Fruit fly (Drosophila melanogaster) whole organism, embryonic: ENCODE results near the gene Coq2.
A peak's percentile ranks its signal among the peaks of the same experiment; 100 is the strongest.

ENCODE experiments used
- CG10147 ChIP-seq: fragments of 200-800 bp; sonication (Bioruptor generic); optimal IDR thresholded peaks from 2 replicates; lab custom pipeline; 2019; ENCODE audit warnings: missing biosample characterization, mild to moderate bottlenecking, missing genetic modification characterization, moderate library complexity
- CG10267 ChIP-seq: fragments of 200-800 bp; sonication (Bioruptor generic); optimal IDR thresholded peaks from 2 replicates; lab custom pipeline; 2018; ENCODE audit warnings: missing biosample characterization, mild to moderate bottlenecking, missing genetic modification characterization, moderate library complexity
- CG10979 ChIP-seq: fragments of 200-800 bp; sonication (Bioruptor generic); optimal IDR thresholded peaks from 2 replicates; lab custom pipeline; 2018; ENCODE audit warnings: missing biosample characterization, mild to moderate bottlenecking, missing genetic modification characterization, moderate library complexity
- CG12219 ChIP-seq: fragments of 200-800 bp; sonication (Bioruptor generic); optimal IDR thresholded peaks from 3 replicates; lab custom pipeline; 2018; ENCODE audit warnings: missing biosample characterization, mild to moderate bottlenecking, missing genetic modification characterization
- CG13894 ChIP-seq: fragments of 200-800 bp; sonication (Bioruptor generic); optimal IDR thresholded peaks from 3 replicates; lab custom pipeline; 2018; ENCODE audit warnings: missing biosample characterization, mild to moderate bottlenecking, missing genetic modification characterization, moderate library complexity
- CG14710 ChIP-seq: fragments of 200-800 bp; sonication (Bioruptor generic); optimal IDR thresholded peaks from 3 replicates; lab custom pipeline; 2019; ENCODE audit warnings: missing biosample characterization, mild to moderate bottlenecking, missing genetic modification characterization, moderate library complexity
- CG15011 ChIP-seq: fragments of 200-800 bp; sonication (Bioruptor generic); optimal IDR thresholded peaks from 3 replicates; lab custom pipeline; 2018; ENCODE audit warnings: missing biosample characterization, mild to moderate bottlenecking, missing genetic modification characterization
- CG17359 ChIP-seq: fragments of 200-800 bp; sonication (Bioruptor generic); optimal IDR thresholded peaks from 3 replicates; lab custom pipeline; 2018; ENCODE audit warnings: missing biosample characterization, mild to moderate bottlenecking, missing genetic modification characterization, moderate library complexity
- CG17829 ChIP-seq: fragments of 200-800 bp; optimal IDR thresholded peaks from 2 replicates; lab custom pipeline; 2019; ENCODE audit warnings: missing biosample characterization, mild to moderate bottlenecking, missing genetic modification characterization, moderate library complexity
- CG18262 ChIP-seq: fragments of 200-800 bp; optimal IDR thresholded peaks from 3 replicates; lab custom pipeline; 2019; ENCODE audit warnings: missing biosample characterization, mild to moderate bottlenecking, missing genetic modification characterization, moderate library complexity
- CG2129 ChIP-seq: fragments of 200-800 bp; sonication (Bioruptor generic); IDR thresholded peaks from 2 replicates; pipeline ENCODE4 v1.3.6; 2022; ENCODE audit warnings: missing biosample characterization, missing genetic modification characterization; ENCODE audit not compliant: partially characterized antibody
- CG31365 ChIP-seq: fragments of 200-800 bp; sonication (Bioruptor generic); optimal IDR thresholded peaks from 2 replicates; lab custom pipeline; 2018; ENCODE audit warnings: missing biosample characterization, mild to moderate bottlenecking, missing genetic modification characterization
- CG32767 ChIP-seq: fragments of 200-800 bp; sonication (Bioruptor generic); IDR thresholded peaks from 2 replicates; pipeline ENCODE4 v1.3.6; 2022; ENCODE audit warnings: missing biosample characterization, missing genetic modification characterization
- CG32772 ChIP-seq: fragments of 200-800 bp; sonication (Bioruptor generic); IDR thresholded peaks from 2 replicates; pipeline ENCODE4 v1.3.6; 2022; ENCODE audit warnings: missing biosample characterization, missing genetic modification characterization
- CG6791 ChIP-seq: fragments of 200-800 bp; sonication (Bioruptor generic); IDR thresholded peaks from 3 replicates; pipeline ENCODE4 v1.3.6; 2022; ENCODE audit warnings: missing biosample characterization, missing genetic modification characterization; ENCODE audit not compliant: partially characterized antibody
- CG8924 ChIP-seq: fragments of 200-800 bp; optimal IDR thresholded peaks from 3 replicates; lab custom pipeline; 2019; ENCODE audit warnings: missing biosample characterization, mild to moderate bottlenecking, missing genetic modification characterization, moderate library complexity
- Chrac-16 ChIP-seq: fragments of 200-800 bp; sonication (Bioruptor generic); optimal IDR thresholded peaks from 3 replicates; lab custom pipeline; 2016; ENCODE audit warnings: missing biosample characterization, missing genetic modification characterization
- CkIIα-i1 ChIP-seq: fragments of 200-800 bp; sonication (Bioruptor generic); IDR thresholded peaks from 2 replicates; pipeline ENCODE4 v1.3.6; 2022; ENCODE audit warnings: missing biosample characterization, missing genetic modification characterization
- D19A ChIP-seq: fragments of 200-800 bp; optimal IDR thresholded peaks from 3 replicates; lab custom pipeline; 2019; ENCODE audit warnings: missing biosample characterization, mild to moderate bottlenecking, missing genetic modification characterization, moderate library complexity
- Doc3 ChIP-seq: fragments of 200-800 bp; sonication (Bioruptor generic); IDR thresholded peaks from 3 replicates; pipeline ENCODE4 v1.3.6; 2022; ENCODE audit warnings: missing biosample characterization, missing genetic modification characterization; ENCODE audit not compliant: partially characterized antibody
- E2f1 ChIP-seq: fragments of 200-800 bp; sonication (Bioruptor generic); IDR thresholded peaks from 2 replicates; pipeline ENCODE4 v1.3.6; 2022; ENCODE audit warnings: missing biosample characterization, missing genetic modification characterization
- Fer1 ChIP-seq: fragments of 200-800 bp; sonication (Bioruptor generic); optimal IDR thresholded peaks from 2 replicates; lab custom pipeline; 2017; ENCODE audit warnings: missing biosample characterization, mild to moderate bottlenecking, missing genetic modification characterization
- HLH3B ChIP-seq: fragments of 200-800 bp; sonication (Bioruptor generic); IDR thresholded peaks from 2 replicates; pipeline ENCODE4 v1.3.6; 2022; ENCODE audit warnings: missing biosample characterization, missing genetic modification characterization
- Hmx ChIP-seq: fragments of 200-800 bp; sonication (Bioruptor generic); optimal IDR thresholded peaks from 2 replicates; lab custom pipeline; 2016; ENCODE audit warnings: missing biosample characterization, missing genetic modification characterization
- Jarid2 ChIP-seq: fragments of 200-800 bp; sonication (Bioruptor generic); optimal IDR thresholded peaks from 3 replicates; lab custom pipeline; 2017; ENCODE audit warnings: mild to moderate bottlenecking, missing biosample characterization, missing genetic modification reagents, missing genetic modification characterization
- MESR4 ChIP-seq: fragments of 200-800 bp; sonication (Bioruptor generic); optimal IDR thresholded peaks from 2 replicates; lab custom pipeline; 2018; ENCODE audit warnings: missing biosample characterization, mild to moderate bottlenecking, missing genetic modification characterization, moderate library complexity
- Nf-YC ChIP-seq: fragments of 200-800 bp; optimal IDR thresholded peaks from 3 replicates; lab custom pipeline; 2019; ENCODE audit warnings: missing biosample characterization, mild to moderate bottlenecking, missing genetic modification characterization, moderate library complexity
- Opbp ChIP-seq: fragments of 200-800 bp; sonication (Bioruptor generic); IDR thresholded peaks from 3 replicates; pipeline ENCODE4 v1.3.6; 2022; ENCODE audit warnings: missing biosample characterization, missing genetic modification characterization; ENCODE audit not compliant: partially characterized antibody
- Taf1 ChIP-seq: fragments of 200-800 bp; sonication (Bioruptor generic); IDR thresholded peaks from 2 replicates; pipeline ENCODE4 v1.3.6; 2022; ENCODE audit warnings: missing biosample characterization, missing genetic modification characterization
- ato ChIP-seq: fragments of 200-800 bp; sonication (Bioruptor generic); IDR thresholded peaks from 2 replicates; pipeline ENCODE4 v1.3.6; 2022; ENCODE audit warnings: missing biosample characterization, missing genetic modification characterization; ENCODE audit not compliant: partially characterized antibody
- caup ChIP-seq: fragments of 200-800 bp; sonication (Bioruptor generic); optimal IDR thresholded peaks from 3 replicates; lab custom pipeline; 2017; ENCODE audit warnings: missing biosample characterization, mild to moderate bottlenecking, missing genetic modification characterization, moderate library complexity; ENCODE audit not compliant: severe bottlenecking
- chif ChIP-seq, 2 experiments: fragments of 200-800 bp; sonication (Bioruptor generic); optimal IDR thresholded peaks; 3 replicates each; lab custom pipeline; 2016; ENCODE audit warnings: missing biosample characterization in 2 of 2, missing genetic modification characterization in 2 of 2
- dati ChIP-seq: fragments of 200-800 bp; sonication (Bioruptor generic); IDR thresholded peaks from 2 replicates; pipeline ENCODE4 v1.3.6; 2022; ENCODE audit warnings: missing biosample characterization, missing genetic modification characterization
- emc ChIP-seq: fragments of 200-800 bp; sonication (Bioruptor generic); optimal IDR thresholded peaks from 2 replicates; lab custom pipeline; 2016; ENCODE audit warnings: missing biosample characterization, missing genetic modification characterization
- gfzf ChIP-seq: fragments of 200-800 bp; sonication (Bioruptor generic); optimal IDR thresholded peaks from 2 replicates; lab custom pipeline; 2016; ENCODE audit warnings: missing biosample characterization, mild to moderate bottlenecking, missing genetic modification characterization, moderate library complexity
- gsb ChIP-seq: fragments of 200-800 bp; sonication (Bioruptor generic); IDR thresholded peaks from 2 replicates; pipeline ENCODE4 v1.3.6; 2022; ENCODE audit warnings: missing biosample characterization, missing genetic modification characterization
- jigr1 ChIP-seq: fragments of 200-800 bp; sonication (Bioruptor generic); IDR thresholded peaks from 3 replicates; pipeline ENCODE4 v1.3.6; 2022; ENCODE audit warnings: missing biosample characterization, missing genetic modification characterization
- nerfin-1 ChIP-seq: fragments of 200-800 bp; sonication (Bioruptor generic); optimal IDR thresholded peaks from 3 replicates; lab custom pipeline; 2019; ENCODE audit warnings: missing biosample characterization, mild to moderate bottlenecking, missing genetic modification characterization, moderate library complexity
- nmo ChIP-seq: fragments of 200-800 bp; sonication (Bioruptor generic); optimal IDR thresholded peaks from 2 replicates; lab custom pipeline; 2018; ENCODE audit warnings: missing biosample characterization, mild to moderate bottlenecking, missing genetic modification characterization, moderate library complexity
- pzg ChIP-seq: fragments of 200-800 bp; sonication (Bioruptor generic); optimal IDR thresholded peaks from 3 replicates; lab custom pipeline; 2018; ENCODE audit warnings: missing biosample characterization, mild to moderate bottlenecking, missing genetic modification characterization, moderate library complexity
- rib ChIP-seq: fragments of 200-800 bp; sonication (Bioruptor generic); IDR thresholded peaks from 2 replicates; pipeline ENCODE4 v1.3.6; 2022; ENCODE audit warnings: missing biosample characterization, missing genetic modification characterization
- row ChIP-seq: fragments of 200-800 bp; sonication (Bioruptor generic); IDR thresholded peaks from 3 replicates; pipeline ENCODE4 v1.3.6; 2022; ENCODE audit warnings: missing biosample characterization, missing genetic modification characterization
- sna ChIP-seq: fragments of 200-800 bp; sonication (Bioruptor generic); IDR thresholded peaks from 2 replicates; pipeline ENCODE4 v1.3.6; 2022; ENCODE audit warnings: missing biosample characterization, missing genetic modification characterization; ENCODE audit not compliant: partially characterized antibody
- stwl ChIP-seq: fragments of 200-800 bp; sonication (Bioruptor generic); optimal IDR thresholded peaks from 3 replicates; lab custom pipeline; 2018; ENCODE audit warnings: missing biosample characterization, mild to moderate bottlenecking, missing genetic modification characterization, moderate library complexity
- sug ChIP-seq: fragments of 200-800 bp; optimal IDR thresholded peaks from 2 replicates; lab custom pipeline; 2019; ENCODE audit warnings: missing biosample characterization, mild to moderate bottlenecking, missing genetic modification characterization, moderate library complexity
- tap ChIP-seq: fragments of 200-800 bp; optimal IDR thresholded peaks from 3 replicates; lab custom pipeline; 2019; ENCODE audit warnings: missing biosample characterization, mild to moderate bottlenecking, missing genetic modification characterization, moderate library complexity
- tgo ChIP-seq: fragments of 200-800 bp; sonication (Bioruptor generic); IDR thresholded peaks from 3 replicates; pipeline ENCODE4 v1.3.6; 2022; ENCODE audit warnings: missing biosample characterization, missing genetic modification characterization
- tin ChIP-seq: fragments of 200-800 bp; sonication (Bioruptor generic); optimal IDR thresholded peaks from 3 replicates; lab custom pipeline; 2016; ENCODE audit warnings: missing biosample characterization, missing genetic modification characterization
- tna ChIP-seq: fragments of 200-800 bp; sonication (Bioruptor generic); IDR thresholded peaks from 2 replicates; pipeline ENCODE4 v1.3.6; 2022; ENCODE audit warnings: missing biosample characterization, missing genetic modification characterization; ENCODE audit not compliant: partially characterized antibody

Coq2 gene

DNA sequence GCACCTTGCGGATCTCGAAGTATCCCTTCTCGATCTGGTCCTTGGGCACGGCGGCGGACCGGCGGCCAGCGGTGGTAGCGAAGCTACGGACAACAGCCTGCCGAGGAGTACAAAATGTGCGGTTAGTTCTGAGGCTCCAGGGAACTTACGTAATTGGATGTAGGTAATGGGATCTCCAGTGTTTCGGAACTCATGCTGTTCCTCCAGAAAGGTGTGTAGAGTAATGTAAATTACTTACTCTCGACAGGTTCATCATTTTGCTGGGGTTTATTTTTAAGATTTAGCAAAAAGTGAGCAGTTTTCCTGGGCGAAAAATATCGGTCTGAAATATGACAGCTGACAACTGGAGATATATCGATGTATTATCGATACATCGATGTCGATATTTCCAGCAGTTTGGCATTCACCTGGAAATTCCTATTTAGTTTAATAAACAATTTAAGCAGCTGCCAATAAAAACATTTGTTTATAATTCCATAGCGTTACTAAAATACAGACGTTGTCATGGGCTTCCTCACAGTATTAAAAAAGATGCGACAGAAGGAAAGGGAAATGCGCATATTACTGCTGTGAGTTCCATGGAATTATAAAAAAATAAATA lies 24.4 kb upstream of the Coq2 start, which contains the start of the genes COX7A and Arl2 (continued):
- TF ChIP-seq CG8924 (tag; lab: Kevin White, UChicago): peak; percentile 77
- peak; percentile 87 for TF ChIP-seq Doc3 (GFP tag; lab: Robert Waterston, UW)
- peak; percentile 27 for TF ChIP-seq CG10147 (GFP tag; lab: Kevin White, UChicago)
- TF ChIP-seq ato (GFP tag; lab: Robert Waterston, UW): peak; percentile 96
- peak; percentile 27 for TF ChIP-seq nmo (GFP tag; lab: Kevin White, UChicago)
- TF ChIP-seq jigr1: peak; percentile 27; the same call in 1 of the 3 replicates
- TF ChIP-seq dati (GFP tag; lab: Robert Waterston, UW): no peak
- TF ChIP-seq E2f1: 0 out of 2 replicates have a peak, but pooled peaks have one; percentile 17
- TF ChIP-seq Opbp (GFP tag; lab: Robert Waterston, UW): peak; percentile 98
- TF ChIP-seq emc (GFP tag; lab: Kevin White, UChicago): no peak
- TF ChIP-seq CG12219: no peak
- no peak for TF ChIP-seq CG32772 (GFP tag; lab: Robert Waterston, UW)
- peak; percentile 34 for TF ChIP-seq Nf-YC (tag; lab: Kevin White, UChicago)
- no peak for TF ChIP-seq tin (GFP tag; lab: Kevin White, UChicago)
- TF ChIP-seq CG2129 (GFP tag; lab: Robert Waterston, UW): peak; percentile 94
- TF ChIP-seq CG14710 (tag; lab: Kevin White, UChicago): peak; percentile 44
- TF ChIP-seq CG15011 (GFP tag; lab: Kevin White, UChicago): no peak
- TF ChIP-seq CG6791 (GFP tag; lab: Robert Waterston, UW): peak; percentile 94
- TF ChIP-seq Taf1 (GFP tag; lab: Robert Waterston, UW): no peak
- TF ChIP-seq nerfin-1 (tag; lab: Kevin White, UChicago): peak; percentile 14
- peak; percentile 61 for TF ChIP-seq stwl (tag; lab: Kevin White, UChicago)
- no peak for TF ChIP-seq chif (GFP tag; optimal IDR thresholded peaks at IDR 0.05; lab: Kevin White, UChicago)
- peak; percentile 22 for TF ChIP-seq CG17829 (tag; lab: Kevin White, UChicago)
- peak; percentile 17; the same call in 1 of the 2 replicates for TF ChIP-seq rib
- TF ChIP-seq pzg: peak; percentile 82
- no peak for TF ChIP-seq caup (GFP tag; lab: Kevin White, UChicago)
- TF ChIP-seq CG10979 (tag; lab: Kevin White, UChicago): no peak
- no peak for TF ChIP-seq CG18262 (tag; lab: Kevin White, UChicago)
- TF ChIP-seq CG10267 (tag; lab: Kevin White, UChicago): peak; percentile 22
- TF ChIP-seq gsb: no peak
- TF ChIP-seq tna: peak; percentile 91
- TF ChIP-seq Hmx (GFP tag; lab: Kevin White, UChicago): no peak
- no peak for TF ChIP-seq Jarid2 (GFP tag; lab: Kevin White, UChicago)
- peak; percentile 94 for TF ChIP-seq sna
- peak; percentile 16 for TF ChIP-seq Fer1 (GFP tag; lab: Kevin White, UChicago)
- peak; percentile 43; the same call in 2 of the 3 replicates for TF ChIP-seq row (GFP tag; lab: Robert Waterston, UW)
- TF ChIP-seq CG31365 (tag; lab: Kevin White, UChicago): peak; percentile 8
- TF ChIP-seq CkIIα-i1 (GFP tag; lab: Robert Waterston, UW): no peak
- TF ChIP-seq CG17359 (tag; lab: Kevin White, UChicago): no peak
- no peak for TF ChIP-seq tap
- peak; percentile 42 for TF ChIP-seq gfzf
- no peak for TF ChIP-seq HLH3B (GFP tag; lab: Robert Waterston, UW)
- TF ChIP-seq CG13894: no peak
- no peak for TF ChIP-seq D19A
- TF ChIP-seq Chrac-16: no peak
- TF ChIP-seq sug (tag; lab: Kevin White, UChicago): peak; percentile 24
- peak; percentile 98 for TF ChIP-seq MESR4 (GFP tag; lab: Kevin White, UChicago)
- no peak for TF ChIP-seq tgo (GFP tag; lab: Robert Waterston, UW)
- no peak for TF ChIP-seq CG32767 (GFP tag; lab: Robert Waterston, UW)
